Fruit fly (Drosophila melanogaster): ENCODE data around the gene CG15210.

DNA sequence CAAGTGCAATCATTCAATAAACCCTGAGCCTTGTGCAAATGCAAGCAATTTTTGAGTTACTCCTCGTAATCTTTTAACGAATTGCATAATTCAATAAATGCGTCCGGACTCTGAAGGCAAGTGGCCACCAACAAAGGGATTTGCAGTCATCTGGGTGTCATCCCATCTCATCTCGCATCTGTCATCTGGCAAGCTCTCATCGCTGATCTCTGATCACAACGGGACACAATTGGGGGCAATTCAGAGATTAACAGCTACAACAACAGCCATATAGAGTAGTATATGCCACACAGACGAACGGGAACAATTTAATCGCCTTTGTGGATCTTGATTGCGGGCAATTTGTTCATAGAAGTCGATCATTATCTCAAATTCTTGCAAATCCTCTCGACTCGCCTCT, 44.7 kb downstream of the CG15210 start:
- TF ChIP-seq Hr39 (GFP tag; optimal IDR thresholded peaks at IDR 0.05) (no peak), spab (GFP tag; optimal IDR thresholded peaks at IDR 0.05) (no peak), CG16779 (tag; optimal IDR thresholded peaks at IDR 0.05) (no peak)
